Worm (Caenorhabditis elegans): ENCODE measurements around the gene cng-3.

The cng-3 gene

ce11 chrIV:9510439-9510838, 29.6 kb upstream of the cng-3 start, which contains the start of gene C33A12.4:
Gene C33A12.4 (minus strand): TSS chrIV:9510569.
- TF ChIP-seq unc-39 (tag; optimal IDR thresholded peaks at IDR 0.05): no peak
- TF ChIP-seq nhr-12 (tag; optimal IDR thresholded peaks at IDR 0.05): no peak
- no peak for TF ChIP-seq zip-8 (tag; optimal IDR thresholded peaks at IDR 0.05)
- no peak for TF ChIP-seq mls-2 (tag; optimal IDR thresholded peaks at IDR 0.05)
- TF ChIP-seq snpc-4 (tag; optimal IDR thresholded peaks at IDR 0.05): no peak
- no peak for TF ChIP-seq ceh-39 (tag; optimal IDR thresholded peaks at IDR 0.05)
- TF ChIP-seq ham-2 (GFP tag; optimal IDR thresholded peaks at IDR 0.05): no peak
- TF ChIP-seq hlh-1 (tag; optimal IDR thresholded peaks at IDR 0.05): no peak
- TF ChIP-seq nhr-28 (tag; optimal IDR thresholded peaks at IDR 0.05): no peak
- no peak for TF ChIP-seq pha-4 (tag; optimal IDR thresholded peaks at IDR 0.05)
- no peak for TF ChIP-seq M03D4.4 (tag; optimal IDR thresholded peaks at IDR 0.05)
- TF ChIP-seq ces-1 (GFP tag; optimal IDR thresholded peaks at IDR 0.05): no peak
- no peak for TF ChIP-seq nhr-237 (tag; optimal IDR thresholded peaks at IDR 0.05)
- no peak for TF ChIP-seq elt-3 (tag; optimal IDR thresholded peaks at IDR 0.05)
- TF ChIP-seq blmp-1 (tag; optimal IDR thresholded peaks at IDR 0.05): no peak
- no peak for TF ChIP-seq lin-32 (GFP tag; optimal IDR thresholded peaks at IDR 0.05)

ce11 chrIV:9508612-9509011, 27.8 kb upstream of the cng-3 start, which contains the start of gene ethe-1:
Gene ethe-1 (minus strand): TSS chrIV:9508761.
- TF ChIP-seq sptf-1 (tag; optimal IDR thresholded peaks at IDR 0.05): no peak
- TF ChIP-seq lsy-2 (tag; optimal IDR thresholded peaks at IDR 0.05): no peak
- no peak for TF ChIP-seq zip-8 (tag; optimal IDR thresholded peaks at IDR 0.05)
- TF ChIP-seq elt-1 (tag; optimal IDR thresholded peaks at IDR 0.05; ENCODE audit: borderline replicate concordance, insufficient read depth): no peak
- TF ChIP-seq nhr-76 (tag; optimal IDR thresholded peaks at IDR 0.05): no peak
- TF ChIP-seq nhr-28 (tag; optimal IDR thresholded peaks at IDR 0.05): no peak
- TF ChIP-seq ztf-11 (tag; optimal IDR thresholded peaks at IDR 0.05): no peak
- no peak for TF ChIP-seq pha-4 (tag; optimal IDR thresholded peaks at IDR 0.05)
- TF ChIP-seq ham-2 (GFP tag; optimal IDR thresholded peaks at IDR 0.05): no peak

ce11 chrIV:9506251-9506650, 25.4 kb upstream of the cng-3 start, which contains the start of gene ttr-9:
Gene ttr-9 (minus strand): TSS chrIV:9506351.
- no peak for TF ChIP-seq nhr-76 (tag; optimal IDR thresholded peaks at IDR 0.05)
- TF ChIP-seq blmp-1 (tag; optimal IDR thresholded peaks at IDR 0.05): no peak
- no peak for TF ChIP-seq ces-1 (GFP tag; optimal IDR thresholded peaks at IDR 0.05)
- no peak for TF ChIP-seq ceh-83 (GFP tag; optimal IDR thresholded peaks at IDR 0.05)
- TF ChIP-seq pha-4 (tag; optimal IDR thresholded peaks at IDR 0.05): no peak
- TF ChIP-seq unc-39 (tag; optimal IDR thresholded peaks at IDR 0.05): no peak

- TF ChIP-seq zip-8 (tag; optimal IDR thresholded peaks at IDR 0.05) (no peak), lin-32 (GFP tag; optimal IDR thresholded peaks at IDR 0.05) (no peak), nhr-76 (tag; optimal IDR thresholded peaks at IDR 0.05) (no peak), unc-39 (tag; optimal IDR thresholded peaks at IDR 0.05) (no peak), hlh-1 (tag; optimal IDR thresholded peaks at IDR 0.05) (no peak), mep-1 (tag; optimal IDR thresholded peaks at IDR 0.05) (no peak), bed-3 (GFP tag; optimal IDR thresholded peaks at IDR 0.05) (no peak), ceh-43 (GFP tag; optimal IDR thresholded peaks at IDR 0.05) (no peak), pha-4 (tag; optimal IDR thresholded peaks at IDR 0.05) (no peak), mls-2 (tag; optimal IDR thresholded peaks at IDR 0.05) (no peak), nhr-28 (tag; optimal IDR thresholded peaks at IDR 0.05) (no peak), snpc-4 (tag; optimal IDR thresholded peaks at IDR 0.05) (no peak), unc-120 (tag; optimal IDR thresholded peaks at IDR 0.05; ENCODE audit: poor library complexity, severe bottlenecking) (no peak)
Measured at ce11 chrIV:9500100-9500499, 19.3 kb upstream of the cng-3 start, which contains the start of gene ugt-21. Gene ugt-21 (plus strand): TSS chrIV:9500311.

DNA sequence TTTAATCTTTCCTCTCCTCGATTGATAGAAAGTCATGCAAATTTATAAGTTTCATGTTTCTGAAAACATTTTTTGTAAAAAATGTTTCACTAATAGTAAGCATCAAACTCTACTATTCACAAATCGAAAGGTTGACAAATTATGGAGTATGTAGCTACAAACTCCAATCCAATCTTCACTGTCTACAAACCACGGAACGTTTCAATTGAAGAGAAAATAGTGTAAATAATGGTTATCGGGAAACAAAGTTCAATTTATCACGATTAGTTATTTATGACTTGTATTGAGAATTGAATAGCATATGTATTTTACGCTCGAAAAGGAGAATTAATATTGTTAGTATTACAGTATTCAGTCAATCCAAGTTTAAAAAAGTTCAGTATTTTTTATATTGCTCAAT, 18.8 kb upstream of the cng-3 start:
- TF ChIP-seq cnd-1 (tag; optimal IDR thresholded peaks at IDR 0.05) (no peak), unc-39 (tag; optimal IDR thresholded peaks at IDR 0.05) (no peak), drap-1 (GFP tag; optimal IDR thresholded peaks at IDR 0.05) (no peak), nhr-12 (tag; optimal IDR thresholded peaks at IDR 0.05) (no peak), nhr-28 (tag; optimal IDR thresholded peaks at IDR 0.05) (no peak), sptf-1 (tag; optimal IDR thresholded peaks at IDR 0.05) (no peak), hlh-1 (tag; optimal IDR thresholded peaks at IDR 0.05) (no peak), elt-3 (tag; optimal IDR thresholded peaks at IDR 0.05) (no peak), ztf-11 (tag; optimal IDR thresholded peaks at IDR 0.05) (no peak), mls-2 (tag; optimal IDR thresholded peaks at IDR 0.05) (no peak), nhr-237 (tag; optimal IDR thresholded peaks at IDR 0.05) (no peak), nhr-76 (tag; optimal IDR thresholded peaks at IDR 0.05) (no peak), ham-2 (GFP tag; optimal IDR thresholded peaks at IDR 0.05) (no peak), lsy-2 (tag; optimal IDR thresholded peaks at IDR 0.05) (no peak), lin-13 (tag; optimal IDR thresholded peaks at IDR 0.05) (no peak), blmp-1 (tag; optimal IDR thresholded peaks at IDR 0.05) (no peak), unc-62 (GFP tag; optimal IDR thresholded peaks at IDR 0.05) (no peak), sem-2 (GFP tag; optimal IDR thresholded peaks at IDR 0.05) (no peak), M03D4.4 (tag; optimal IDR thresholded peaks at IDR 0.05) (no peak), zip-8 (tag; optimal IDR thresholded peaks at IDR 0.05) (no peak)
